Worm (Caenorhabditis elegans) whole organism, mixed stage, embryonic: ENCODE measurements around the gene W10G6.6.

ENCODE experiments used
- ceh-83 ChIP-seq: fragments of 200-800 bp; sonication (Bioruptor generic); optimal IDR thresholded peaks from 2 replicates; lab custom pipeline; 2018; ENCODE audit warnings: mild to moderate bottlenecking, missing genetic modification characterization, missing compliant biosample characterization
- ces-1 ChIP-seq: fragments of 150-350 bp; optimal IDR thresholded peaks from 2 replicates; lab custom pipeline; 2014; ENCODE audit warnings: missing biosample characterization, missing genetic modification reagents, missing genetic modification characterization
- elt-1 ChIP-seq: sonication (generic microtip); optimal IDR thresholded peaks from 2 replicates; lab custom pipeline; 2017; ENCODE audit warnings: missing genetic modification characterization, mild to moderate bottlenecking, missing compliant biosample characterization, antibody characterized with exemption, moderate library complexity, borderline replicate concordance; ENCODE audit not compliant: insufficient read depth
- flh-1 ChIP-seq: fragments of 200-800 bp; sonication (Bioruptor generic); optimal IDR thresholded peaks from 2 replicates; lab custom pipeline; 2018; ENCODE audit warnings: mild to moderate bottlenecking, missing genetic modification characterization, moderate library complexity, missing compliant biosample characterization
- lin-13 ChIP-seq: fragments of 150-350 bp; optimal IDR thresholded peaks from 2 replicates; lab custom pipeline; 2014; ENCODE audit warnings: missing biosample characterization, missing genetic modification characterization
- nhr-2 ChIP-seq: fragments of 150-350 bp; optimal IDR thresholded peaks from 2 replicates; lab custom pipeline; 2014; ENCODE audit warnings: missing biosample characterization, missing genetic modification characterization
- nhr-237 ChIP-seq: fragments of 150-350 bp; optimal IDR thresholded peaks from 2 replicates; lab custom pipeline; 2014; ENCODE audit warnings: missing biosample characterization, missing genetic modification characterization
- nhr-28 ChIP-seq: fragments of 150-350 bp; optimal IDR thresholded peaks from 2 replicates; lab custom pipeline; 2014; ENCODE audit warnings: missing biosample characterization, missing genetic modification characterization
- nhr-76 ChIP-seq: sonication (generic microtip); optimal IDR thresholded peaks from 2 replicates; lab custom pipeline; 2017; ENCODE audit warnings: missing biosample characterization, missing genetic modification characterization
- pha-4 ChIP-seq: fragments of 150-350 bp; optimal IDR thresholded peaks from 2 replicates; lab custom pipeline; 2018; ENCODE audit warnings: missing biosample characterization, missing genetic modification reagents, missing genetic modification characterization
- sem-2 ChIP-seq: fragments of 200-800 bp; sonication (Bioruptor generic); optimal IDR thresholded peaks from 2 replicates; lab custom pipeline; 2018; ENCODE audit warnings: mild to moderate bottlenecking, missing genetic modification characterization, missing compliant biosample characterization
- snpc-4 ChIP-seq: fragments of 150-350 bp; optimal IDR thresholded peaks from 2 replicates; lab custom pipeline; 2014; ENCODE audit warnings: missing biosample characterization, missing genetic modification characterization
- sptf-1 ChIP-seq: sonication (generic microtip); optimal IDR thresholded peaks from 2 replicates; lab custom pipeline; 2017; ENCODE audit warnings: mild to moderate bottlenecking, missing genetic modification characterization, moderate library complexity, missing compliant biosample characterization
- ztf-11 ChIP-seq: fragments of 150-350 bp; optimal IDR thresholded peaks from 2 replicates; lab custom pipeline; 2014; ENCODE audit warnings: missing biosample characterization, missing genetic modification characterization

DNA sequence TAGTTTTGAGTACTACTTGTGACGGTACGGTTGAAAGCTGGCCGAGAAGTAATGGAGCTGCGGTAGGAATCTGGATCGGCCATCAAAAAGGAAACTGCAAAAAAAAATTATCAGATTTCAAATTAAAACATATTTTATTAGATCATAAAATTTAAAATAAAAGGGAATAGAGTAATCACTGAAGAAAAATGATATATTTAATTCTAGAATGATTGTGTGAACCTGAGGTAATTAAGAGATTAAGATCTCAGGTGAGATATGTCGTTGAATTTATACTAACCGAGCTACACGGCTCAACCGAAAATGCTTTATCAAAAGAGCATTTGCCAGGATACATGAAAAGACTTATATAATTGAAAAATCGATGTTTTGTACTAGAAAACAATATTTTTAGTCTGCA lies 19.4 kb upstream of the W10G6.6 start, which contains the start of gene ifa-3:
- no peak for TF ChIP-seq nhr-28
- no peak for TF ChIP-seq flh-1 (GFP tag; lab: Kevin White, UChicago)
- TF ChIP-seq nhr-76: no peak
- TF ChIP-seq sptf-1: no peak
- no peak for TF ChIP-seq elt-1 (tag; lab: Kevin White, UChicago)
- TF ChIP-seq nhr-237: no peak
- no peak for TF ChIP-seq snpc-4
- TF ChIP-seq nhr-2 (tag; lab: Kevin White, UChicago): no peak
- TF ChIP-seq ceh-83 (GFP tag; lab: Kevin White, UChicago): no peak
- TF ChIP-seq ztf-11 (tag; lab: Kevin White, UChicago): no peak
- no peak for TF ChIP-seq sem-2 (GFP tag; lab: Kevin White, UChicago)
- TF ChIP-seq lin-13 (tag; lab: Kevin White, UChicago): no peak
- no peak for TF ChIP-seq ces-1 (GFP tag; lab: Kevin White, UChicago)
- TF ChIP-seq pha-4 (tag; lab: Kevin White, UChicago): no peak
